Worm (Caenorhabditis elegans) whole organism, young adult: ENCODE results near the gene F18A1.7.

Experiments used
- B0035.1 ChIP-seq: sonication (generic microtip); optimal IDR thresholded peaks from 2 replicates; lab custom pipeline; 2016; ENCODE audit warnings: missing genetic modification characterization, mild to moderate bottlenecking, missing compliant biosample characterization, missing genotype, missing genetic modification reagents
- B0336.3 ChIP-seq: fragments of 200-800 bp; sonication (Bioruptor generic); IDR thresholded peaks from 2 replicates; pipeline ENCODE4 v1.3.6; 2022; ENCODE audit warnings: missing genetic modification characterization, missing compliant biosample characterization
- C17E4.6 ChIP-seq: fragments of 200-800 bp; sonication (Bioruptor generic); IDR thresholded peaks from 2 replicates; pipeline ENCODE4 v1.3.6; 2022; ENCODE audit warnings: missing genetic modification reagents, missing genetic modification characterization, missing compliant biosample characterization
- F23B12.7 ChIP-seq: sonication (generic microtip); optimal IDR thresholded peaks from 2 replicates; lab custom pipeline; 2017; ENCODE audit warnings: missing genetic modification characterization, mild to moderate bottlenecking, missing compliant biosample characterization, antibody characterized with exemption, moderate library complexity; ENCODE audit not compliant: insufficient read depth
- F37B4.10 ChIP-seq: fragments of 200-800 bp; sonication (Bioruptor generic); IDR thresholded peaks from 2 replicates; pipeline ENCODE4 v1.3.6; 2022; ENCODE audit warnings: missing genetic modification characterization, missing compliant biosample characterization
- K12H6.12 ChIP-seq: fragments of 200-800 bp; sonication (Bioruptor generic); optimal IDR thresholded peaks from 2 replicates; lab custom pipeline; 2018; ENCODE audit warnings: mild to moderate bottlenecking, missing genetic modification characterization, missing compliant biosample characterization
- T26A5.8 ChIP-seq: sonication (generic microtip); optimal IDR thresholded peaks from 2 replicates; lab custom pipeline; 2016; ENCODE audit warnings: missing genetic modification characterization, missing compliant biosample characterization
- Y53G8AR.9 ChIP-seq: fragments of 200-800 bp; sonication (Bioruptor generic); conservative IDR thresholded peaks from 2 replicates; pipeline ENCODE4 v1.3.6; 2022; ENCODE audit warnings: missing genetic modification reagents, missing genetic modification characterization, missing compliant biosample characterization
- Y67H2A.10 ChIP-seq: fragments of 200-800 bp; sonication (Bioruptor generic); conservative IDR thresholded peaks from 2 replicates; pipeline ENCODE4 v1.3.6; 2022; ENCODE audit warnings: missing genetic modification reagents, missing genetic modification characterization, missing compliant biosample characterization
- akir-1 ChIP-seq: fragments of 200-800 bp; sonication (Bioruptor generic); optimal IDR thresholded peaks from 2 replicates; lab custom pipeline; 2018; ENCODE audit warnings: mild to moderate bottlenecking, missing genetic modification characterization, moderate library complexity, missing compliant biosample characterization
- ama-1 ChIP-seq, 3 experiments: fragments of 150-350 bp in 1 of 3; sonication (generic microtip) in 2 of 3; optimal IDR thresholded peaks; 2 replicates each; lab custom pipeline; 2014 to 2018; ENCODE audit warnings: missing biosample characterization in 2 of 3, missing genetic modification characterization in 2 of 3, missing genetic modification reagents in 2 of 3
- aptf-2 ChIP-seq: fragments of 200-800 bp; sonication (Bioruptor generic); conservative IDR thresholded peaks from 2 replicates; pipeline ENCODE4 v1.3.6; 2022; ENCODE audit warnings: missing genetic modification reagents, missing genetic modification characterization, missing compliant biosample characterization
- atf-7 ChIP-seq: sonication (generic microtip); optimal IDR thresholded peaks from 2 replicates; lab custom pipeline; 2017; ENCODE audit warnings: mild to moderate bottlenecking, missing genetic modification characterization, missing compliant biosample characterization
- athp-1 ChIP-seq: sonication (generic microtip); optimal IDR thresholded peaks from 2 replicates; lab custom pipeline; 2017; ENCODE audit warnings: mild to moderate bottlenecking, missing genetic modification characterization, missing compliant biosample characterization
- attf-3 ChIP-seq: fragments of 200-800 bp; sonication (Bioruptor generic); conservative IDR thresholded peaks from 2 replicates; pipeline ENCODE4 v1.3.6; 2022; ENCODE audit warnings: missing genetic modification reagents, missing genetic modification characterization, missing compliant biosample characterization
- bed-1 ChIP-seq: fragments of 200-800 bp; sonication (Bioruptor generic); IDR thresholded peaks from 2 replicates; pipeline ENCODE4 v1.3.6; 2022; ENCODE audit warnings: missing genetic modification reagents, missing genetic modification characterization, missing compliant biosample characterization
- ccch-3 ChIP-seq: fragments of 200-800 bp; sonication (Bioruptor generic); optimal IDR thresholded peaks from 2 replicates; lab custom pipeline; 2018; ENCODE audit warnings: mild to moderate bottlenecking, missing genetic modification characterization, missing compliant biosample characterization
- cebp-1 ChIP-seq, 2 experiments: fragments of 200-800 bp in 1 of 2; sonication (Bioruptor generic) in 1 of 2; sonication (generic microtip) in 1 of 2; IDR thresholded peaks in 1 of 2; optimal IDR thresholded peaks in 1 of 2; 2 replicates each; pipeline versions ENCODE4 v1.3.6 to Lab custom; 2017 to 2022; ENCODE audit warnings: missing compliant biosample characterization in 2 of 2, missing genetic modification characterization in 2 of 2, mild to moderate bottlenecking in 1 of 2, missing genetic modification reagents in 1 of 2, moderate library complexity in 1 of 2
- ceh-100 ChIP-seq: fragments of 200-800 bp; sonication (Bioruptor generic); IDR thresholded peaks from 2 replicates; pipeline ENCODE4 v1.3.6; 2022; ENCODE audit warnings: missing genetic modification reagents, missing genetic modification characterization, missing compliant biosample characterization
- ceh-79 ChIP-seq: sonication (generic microtip); optimal IDR thresholded peaks from 2 replicates; lab custom pipeline; 2017; ENCODE audit warnings: mild to moderate bottlenecking, missing genetic modification characterization, missing compliant biosample characterization
- ceh-91 ChIP-seq: fragments of 200-800 bp; sonication (Bioruptor generic); IDR thresholded peaks from 2 replicates; pipeline ENCODE4 v1.3.6; 2022; ENCODE audit warnings: missing genetic modification reagents, missing genetic modification characterization, missing compliant biosample characterization
- chd-7 ChIP-seq: sonication (generic microtip); optimal IDR thresholded peaks from 2 replicates; lab custom pipeline; 2016; ENCODE audit warnings: mild to moderate bottlenecking, missing genetic modification characterization, moderate library complexity, missing compliant biosample characterization
- dox-1 ChIP-seq: fragments of 200-800 bp; sonication (Bioruptor generic); IDR thresholded peaks from 2 replicates; pipeline ENCODE4 v1.3.6; 2022; ENCODE audit warnings: missing genetic modification reagents, missing genetic modification characterization, missing compliant biosample characterization
- egrh-3 ChIP-seq: fragments of 200-800 bp; sonication (Bioruptor generic); IDR thresholded peaks from 2 replicates; pipeline ENCODE4 v1.3.6; 2022; ENCODE audit warnings: missing genetic modification reagents, missing genetic modification characterization, missing compliant biosample characterization
- hmg-1.2 ChIP-seq: fragments of 200-800 bp; sonication (Bioruptor generic); IDR thresholded peaks from 2 replicates; pipeline ENCODE4 v1.3.6; 2022; ENCODE audit warnings: missing genetic modification reagents, missing genetic modification characterization, missing compliant biosample characterization
- hmg-20 ChIP-seq: fragments of 200-800 bp; sonication (Bioruptor generic); IDR thresholded peaks from 2 replicates; pipeline ENCODE4 v1.3.6; 2022; ENCODE audit warnings: missing genetic modification reagents, missing genetic modification characterization, missing compliant biosample characterization
- lin-35 ChIP-seq, 3 experiments: fragments of 150-350 bp in 2 of 3; sonication (generic microtip) in 1 of 3; optimal IDR thresholded peaks; 2 replicates each; lab custom pipeline; 2014 to 2018; ENCODE audit warnings: missing biosample characterization in 3 of 3, missing genetic modification characterization in 3 of 3, missing genetic modification reagents in 3 of 3
- lin-40 ChIP-seq: sonication (generic microtip); optimal IDR thresholded peaks from 2 replicates; lab custom pipeline; 2016; ENCODE audit warnings: missing genetic modification characterization, mild to moderate bottlenecking, missing compliant biosample characterization, missing genotype, missing genetic modification reagents
- lin-54 ChIP-seq: fragments of 200-800 bp; sonication (Bioruptor generic); optimal IDR thresholded peaks from 2 replicates; lab custom pipeline; 2018; ENCODE audit warnings: mild to moderate bottlenecking, missing genetic modification characterization, missing compliant biosample characterization
- lsy-27 ChIP-seq: sonication (generic microtip); optimal IDR thresholded peaks from 2 replicates; lab custom pipeline; 2017; ENCODE audit warnings: missing genetic modification characterization, mild to moderate bottlenecking, missing compliant biosample characterization, antibody characterized with exemption, missing genotype, borderline replicate concordance; ENCODE audit not compliant: insufficient read depth
- mcd-1 ChIP-seq: fragments of 200-800 bp; sonication (Bioruptor generic); IDR thresholded peaks from 2 replicates; pipeline ENCODE4 v1.3.6; 2022; ENCODE audit warnings: missing genetic modification reagents, missing genetic modification characterization, missing compliant biosample characterization
- mes-4 ChIP-seq: sonication (generic microtip); optimal IDR thresholded peaks from 2 replicates; lab custom pipeline; 2016; ENCODE audit warnings: missing genotype, missing genetic modification characterization, missing compliant biosample characterization
- mxl-1 ChIP-seq: sonication (generic microtip); optimal IDR thresholded peaks from 2 replicates; lab custom pipeline; 2016; ENCODE audit warnings: missing genetic modification characterization, missing compliant biosample characterization
- nfya-1 ChIP-seq: sonication (generic microtip); optimal IDR thresholded peaks from 2 replicates; lab custom pipeline; 2017; ENCODE audit warnings: antibody characterized with exemption, missing compliant biosample characterization, missing genetic modification characterization, borderline replicate concordance; ENCODE audit not compliant: insufficient read depth
- nhr-179 ChIP-seq: sonication (generic microtip); optimal IDR thresholded peaks from 2 replicates; lab custom pipeline; 2016; ENCODE audit warnings: mild to moderate bottlenecking, missing genetic modification characterization, missing compliant biosample characterization
- nhr-80 ChIP-seq: sonication (generic microtip); optimal IDR thresholded peaks from 2 replicates; lab custom pipeline; 2016; ENCODE audit warnings: missing genetic modification characterization, missing compliant biosample characterization
- sea-2 ChIP-seq: fragments of 200-800 bp; sonication (Bioruptor generic); IDR thresholded peaks from 2 replicates; pipeline ENCODE4 v1.3.6; 2022; ENCODE audit warnings: missing genetic modification characterization, missing compliant biosample characterization
- snpc-4 ChIP-seq, 5 experiments: fragments of 150-350 bp in 1 of 5; sonication (generic microtip) in 4 of 5; optimal IDR thresholded peaks; 2 replicates each; lab custom pipeline; 2014 to 2018; ENCODE audit warnings: missing genetic modification characterization in 5 of 5, missing biosample characterization in 3 of 5, antibody characterized with exemption in 2 of 5, mild to moderate bottlenecking in 2 of 5, missing compliant biosample characterization in 2 of 5, missing genotype in 2 of 5, moderate library complexity in 2 of 5, missing genetic modification reagents in 1 of 5
- sptf-2 ChIP-seq: fragments of 200-800 bp; sonication (Bioruptor generic); optimal IDR thresholded peaks from 2 replicates; lab custom pipeline; 2018; ENCODE audit warnings: mild to moderate bottlenecking, missing genetic modification characterization, missing compliant biosample characterization
- tbx-9 ChIP-seq: sonication (generic microtip); optimal IDR thresholded peaks from 2 replicates; lab custom pipeline; 2016; ENCODE audit warnings: borderline replicate concordance, missing genetic modification characterization, inconsistent platforms, missing compliant biosample characterization
- unc-130 ChIP-seq: sonication (generic microtip); optimal IDR thresholded peaks from 2 replicates; lab custom pipeline; 2016; ENCODE audit warnings: missing genetic modification reagents, missing genetic modification characterization, missing compliant biosample characterization
- unc-62 ChIP-seq: fragments of 150-350 bp; optimal IDR thresholded peaks from 2 replicates; lab custom pipeline; 2014; ENCODE audit warnings: missing biosample characterization, missing genetic modification reagents, missing genetic modification characterization
- ztf-18 ChIP-seq: sonication (generic microtip); optimal IDR thresholded peaks from 2 replicates; lab custom pipeline; 2016; ENCODE audit warnings: missing genotype, mild to moderate bottlenecking, missing genetic modification characterization, missing compliant biosample characterization
- ztf-25 ChIP-seq: fragments of 200-800 bp; sonication (Bioruptor generic); IDR thresholded peaks from 2 replicates; pipeline ENCODE4 v1.3.6; 2022; ENCODE audit warnings: missing genetic modification reagents, missing genetic modification characterization, missing compliant biosample characterization
- ztf-26 ChIP-seq: sonication (generic microtip); optimal IDR thresholded peaks from 2 replicates; lab custom pipeline; 2017; ENCODE audit warnings: missing genetic modification characterization, missing compliant biosample characterization

F18A1.7 gene

ce11 chrII:7643214-7643613, 20.3 kb downstream of the F18A1.7 start:
- no peak for TF ChIP-seq hmg-20 (GFP tag; lab: Robert Waterston, UW)
- no peak for TF ChIP-seq attf-3 (GFP tag; lab: Robert Waterston, UW)
- no peak for TF ChIP-seq ceh-100
- TF ChIP-seq nhr-179, result no peak
- TF ChIP-seq F23B12.7 (tag; lab: Kevin White, UChicago), result no peak
- no peak for TF ChIP-seq lin-35 (GFP tag; optimal IDR thresholded peaks at IDR 0.05; lab: Kevin White, UChicago)
- no peak for TF ChIP-seq lsy-27 (tag; lab: Kevin White, UChicago)
- no peak for TF ChIP-seq ztf-25

ce11 chrII:7642016-7642653, 21.4 kb downstream of the F18A1.7 start:
- 0 out of 2 replicates have a peak, but pooled peaks have one; percentile 27 for TF ChIP-seq mcd-1
- no peak for TF ChIP-seq chd-7 (tag; lab: Kevin White, UChicago)
- TF ChIP-seq nfya-1 (tag; lab: Kevin White, UChicago), result no peak
- TF ChIP-seq nhr-80 (tag; lab: Kevin White, UChicago), result no peak
- no peak for TF ChIP-seq ztf-26
- no peak for TF ChIP-seq C17E4.6 (GFP tag; lab: Robert Waterston, UW)
- TF ChIP-seq hmg-1.2 (GFP tag; lab: Robert Waterston, UW), result peak; percentile 38; the same call in 1 of the 2 replicates
- no peak for TF ChIP-seq athp-1 (tag; lab: Kevin White, UChicago)
- no peak for TF ChIP-seq T26A5.8
- no peak for TF ChIP-seq F37B4.10 (GFP tag; lab: Robert Waterston, UW)
- no peak for TF ChIP-seq ceh-79 (tag; lab: Kevin White, UChicago)
- TF ChIP-seq Y67H2A.10 (GFP tag; lab: Robert Waterston, UW), result no peak
- TF ChIP-seq lin-54 (GFP tag; lab: Kevin White, UChicago), result no peak
- TF ChIP-seq atf-7, result no peak
- no peak for TF ChIP-seq snpc-4 (GFP tag; optimal IDR thresholded peaks at IDR 0.05; lab: Kevin White, UChicago)
- peak in 1 of 4 experiments; percentile 10 for TF ChIP-seq snpc-4 (tag; optimal IDR thresholded peaks at IDR 0.05; lab: Kevin White, UChicago)
- no peak for TF ChIP-seq lsy-27 (tag; lab: Kevin White, UChicago)
- TF ChIP-seq ama-1 (optimal IDR thresholded peaks at IDR 0.05; lab: Kevin White, UChicago), result no peak
- no peak for TF ChIP-seq ama-1 (GFP tag; optimal IDR thresholded peaks at IDR 0.05; lab: Kevin White, UChicago)
- TF ChIP-seq B0336.3 (GFP tag; lab: Robert Waterston, UW), result no peak
- no peak for TF ChIP-seq bed-1 (GFP tag; lab: Robert Waterston, UW)
- no peak for TF ChIP-seq unc-62
- TF ChIP-seq ztf-18, result no peak
- no peak for TF ChIP-seq unc-130
- TF ChIP-seq cebp-1 (GFP tag; IDR thresholded peaks at IDR 0.05; lab: Robert Waterston, UW), result no peak
- TF ChIP-seq cebp-1 (tag; optimal IDR thresholded peaks at IDR 0.05; lab: Kevin White, UChicago), result peak; percentile 58
- no peak for TF ChIP-seq ccch-3 (GFP tag; lab: Kevin White, UChicago)
- no peak for TF ChIP-seq ceh-91 (GFP tag; lab: Robert Waterston, UW)
- no peak for TF ChIP-seq sea-2
- no peak for TF ChIP-seq mes-4
- no peak for TF ChIP-seq sptf-2 (GFP tag; lab: Kevin White, UChicago)
- no peak for TF ChIP-seq aptf-2 (GFP tag; lab: Robert Waterston, UW)
- TF ChIP-seq tbx-9, result no peak
- TF ChIP-seq egrh-3 (GFP tag; lab: Robert Waterston, UW), result peak; percentile 84
- no peak for TF ChIP-seq Y53G8AR.9 (GFP tag; lab: Robert Waterston, UW)
- no peak for TF ChIP-seq mxl-1 (tag; lab: Kevin White, UChicago)
- peak; percentile 32 for TF ChIP-seq lin-40 (tag; lab: Kevin White, UChicago)
- TF ChIP-seq K12H6.12 (tag; lab: Kevin White, UChicago), result peak; percentile 60
- 0 out of 2 replicates have a peak, but pooled peaks have one; percentile 14 for TF ChIP-seq dox-1 (GFP tag; lab: Robert Waterston, UW)
- no peak for TF ChIP-seq akir-1 (GFP tag; lab: Kevin White, UChicago)
- TF ChIP-seq B0035.1 (tag; lab: Kevin White, UChicago), result no peak
